Fruit fly (Drosophila melanogaster): ENCODE data around the gene CG14864.

CG14864 gene

DNA sequence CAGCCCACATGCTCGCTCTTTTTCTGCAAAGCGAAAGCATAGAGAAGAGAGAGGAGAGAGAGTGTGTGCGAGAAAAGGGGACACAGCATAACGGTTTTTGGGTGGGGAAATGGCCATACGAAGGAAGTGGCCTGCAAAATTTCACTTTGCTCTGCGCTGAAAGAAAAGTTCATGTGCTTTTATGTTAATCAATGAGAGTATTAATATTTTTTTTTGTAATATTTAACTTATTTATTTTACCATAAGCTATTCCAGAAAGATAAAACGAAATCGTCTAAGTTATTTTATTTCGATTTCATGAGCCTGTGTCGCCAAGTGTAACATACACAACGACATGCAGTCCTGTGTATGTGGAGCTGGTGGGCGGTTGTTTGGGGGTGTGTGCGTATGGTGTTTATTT lies 17.9 kb downstream of the CG14864 start:
- TF ChIP-seq pad (GFP tag; optimal IDR thresholded peaks at IDR 0.05), result peak; percentile 83
- TF ChIP-seq kay (GFP tag; ENCODE audit: borderline replicate concordance), result no peak
- TF ChIP-seq CG14711 (tag; optimal IDR thresholded peaks at IDR 0.05), result peak; percentile 47
- peak; percentile 88 for TF ChIP-seq CG33017 (tag; optimal IDR thresholded peaks at IDR 0.05)
- no peak for TF ChIP-seq CG1620 (GFP tag; optimal IDR thresholded peaks at IDR 0.05)
- no peak for TF ChIP-seq ovo (GFP tag; optimal IDR thresholded peaks at IDR 0.05)
- TF ChIP-seq Clk (GFP tag; optimal IDR thresholded peaks at IDR 0.05), result peak; percentile 39
- TF ChIP-seq tj (GFP tag; optimal IDR thresholded peaks at IDR 0.05), result peak; percentile 19
- TF ChIP-seq bab1 (GFP tag; optimal IDR thresholded peaks at IDR 0.05), result no peak
- TF ChIP-seq CG12768 (GFP tag; optimal IDR thresholded peaks at IDR 0.05), result peak; percentile 51
- no peak for TF ChIP-seq cnc (optimal IDR thresholded peaks at IDR 0.05)
- no peak for TF ChIP-seq toe (GFP tag; optimal IDR thresholded peaks at IDR 0.05)
- TF ChIP-seq Hr96 (GFP tag; optimal IDR thresholded peaks at IDR 0.05), result no peak
- TF ChIP-seq cic (GFP tag; optimal IDR thresholded peaks at IDR 0.05), result peak; percentile 24
- peak; percentile 63 for TF ChIP-seq CG5204 (GFP tag; optimal IDR thresholded peaks at IDR 0.05)
- peak; percentile 58 for TF ChIP-seq CG11617 (GFP tag; optimal IDR thresholded peaks at IDR 0.05)
- TF ChIP-seq CG7045 (GFP tag; optimal IDR thresholded peaks at IDR 0.05), result peak; percentile 57
- no peak for TF ChIP-seq Crg-1 (GFP tag; optimal IDR thresholded peaks at IDR 0.05)
- TF ChIP-seq CG7101 (tag; optimal IDR thresholded peaks at IDR 0.05), result peak; percentile 69
- peak; percentile 21 for TF ChIP-seq Mnt (GFP tag; optimal IDR thresholded peaks at IDR 0.05)

DNA sequence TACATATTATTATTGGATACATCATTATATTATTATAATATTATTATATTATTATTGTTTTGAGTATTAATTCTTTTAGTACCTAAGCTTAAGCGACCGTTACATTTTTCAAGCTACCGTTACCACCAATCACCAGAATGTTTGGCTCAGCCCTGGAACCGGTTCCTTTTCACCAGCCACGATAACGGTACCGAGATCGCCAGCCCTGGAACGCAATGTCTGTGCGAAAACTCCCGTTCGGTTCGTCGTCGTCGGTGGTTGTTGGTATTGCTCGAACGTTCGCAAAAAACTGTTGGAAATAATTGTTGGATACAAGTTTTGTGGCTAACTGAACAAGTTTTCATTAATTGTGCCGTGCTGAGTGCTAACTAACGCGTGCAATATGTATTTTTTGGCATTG lies 18.6 kb downstream of the CG14864 start, which contains the start of gene CG42404:
Gene CG42404 (plus strand): TSS at position 360 of the 400 bp plus-strand sequence.
- no peak for TF ChIP-seq CG1620 (GFP tag; optimal IDR thresholded peaks at IDR 0.05)
- no peak for TF ChIP-seq bab1 (GFP tag; optimal IDR thresholded peaks at IDR 0.05)
- TF ChIP-seq CG12768 (GFP tag; optimal IDR thresholded peaks at IDR 0.05), result no peak
- no peak for TF ChIP-seq CG5204 (GFP tag; optimal IDR thresholded peaks at IDR 0.05)
- no peak for TF ChIP-seq CG14711 (tag; optimal IDR thresholded peaks at IDR 0.05)
- TF ChIP-seq pad (GFP tag; optimal IDR thresholded peaks at IDR 0.05), result no peak
- peak; percentile 39 for TF ChIP-seq ovo (GFP tag; optimal IDR thresholded peaks at IDR 0.05)
- no peak for TF ChIP-seq toe (GFP tag; optimal IDR thresholded peaks at IDR 0.05)

DNA sequence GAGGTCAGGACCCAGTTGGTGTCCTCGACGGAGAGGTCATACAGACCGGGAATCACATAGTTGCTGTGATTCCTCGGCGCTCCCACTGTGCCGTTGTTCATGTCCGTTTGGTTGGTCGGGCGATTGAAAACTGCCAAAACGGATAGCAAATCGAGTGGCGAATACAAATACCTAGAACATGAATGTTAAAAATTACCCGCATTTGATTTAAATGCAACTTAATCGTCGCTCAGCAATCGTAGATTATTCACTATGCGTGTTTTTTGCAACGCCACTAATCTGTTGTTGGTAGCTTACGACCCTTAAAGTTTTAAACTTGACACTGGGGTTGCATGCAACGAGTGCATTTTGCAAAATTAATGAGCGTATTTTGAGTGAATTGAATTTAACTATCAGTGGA lies 19.3 kb downstream of the CG14864 start, which contains the start of gene Amt:
Gene Amt (minus strand): TSS at position 101 of the 400 bp plus-strand sequence.
- no peak for TF ChIP-seq cic (GFP tag; optimal IDR thresholded peaks at IDR 0.05)
- TF ChIP-seq bab1 (GFP tag; optimal IDR thresholded peaks at IDR 0.05), result no peak
- no peak for TF ChIP-seq tj (GFP tag; optimal IDR thresholded peaks at IDR 0.05)
- TF ChIP-seq CG11617 (GFP tag; optimal IDR thresholded peaks at IDR 0.05), result no peak
- TF ChIP-seq pad (GFP tag; optimal IDR thresholded peaks at IDR 0.05), result no peak
- no peak for TF ChIP-seq Crg-1 (GFP tag; optimal IDR thresholded peaks at IDR 0.05)
- TF ChIP-seq kay (GFP tag; ENCODE audit: borderline replicate concordance), result no peak
- no peak for TF ChIP-seq CG5204 (GFP tag; optimal IDR thresholded peaks at IDR 0.05)
- no peak for TF ChIP-seq cnc (optimal IDR thresholded peaks at IDR 0.05)
- no peak for TF ChIP-seq CG14711 (tag; optimal IDR thresholded peaks at IDR 0.05)
- TF ChIP-seq Hr96 (GFP tag; optimal IDR thresholded peaks at IDR 0.05), result no peak
- no peak for TF ChIP-seq ovo (GFP tag; optimal IDR thresholded peaks at IDR 0.05)
- no peak for TF ChIP-seq CG33017 (tag; optimal IDR thresholded peaks at IDR 0.05)
- no peak for TF ChIP-seq Clk (GFP tag; optimal IDR thresholded peaks at IDR 0.05)
- TF ChIP-seq CG7045 (GFP tag; optimal IDR thresholded peaks at IDR 0.05), result no peak
- TF ChIP-seq toe (GFP tag; optimal IDR thresholded peaks at IDR 0.05), result no peak
- TF ChIP-seq CG12768 (GFP tag; optimal IDR thresholded peaks at IDR 0.05), result no peak
- TF ChIP-seq Mnt (GFP tag; optimal IDR thresholded peaks at IDR 0.05), result no peak
- no peak for TF ChIP-seq CG1620 (GFP tag; optimal IDR thresholded peaks at IDR 0.05)
- no peak for TF ChIP-seq CG7101 (tag; optimal IDR thresholded peaks at IDR 0.05)

DNA sequence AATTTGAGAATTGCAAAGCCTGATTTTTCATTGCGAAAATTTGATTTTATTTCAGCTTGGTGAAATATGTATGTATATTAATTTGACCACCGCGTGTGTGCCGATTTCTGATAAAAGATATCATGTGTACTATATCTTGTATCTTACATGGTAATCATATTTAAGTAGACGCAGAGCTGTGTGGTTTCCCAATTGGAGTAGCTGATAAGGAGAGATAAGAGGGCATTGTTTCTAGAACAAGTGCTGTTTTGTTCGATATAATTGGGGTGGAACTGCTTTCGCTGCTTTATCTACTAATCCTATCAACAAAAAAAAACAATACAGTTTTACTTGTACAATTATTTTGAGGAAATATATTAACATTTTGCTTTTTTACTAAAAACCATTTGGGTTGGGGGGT lies 21.7 kb downstream of the CG14864 start:
- no peak for TF ChIP-seq Hr96 (GFP tag; optimal IDR thresholded peaks at IDR 0.05)
- TF ChIP-seq CG7101 (tag; optimal IDR thresholded peaks at IDR 0.05), result peak; percentile 18
- no peak for TF ChIP-seq CG11617 (GFP tag; optimal IDR thresholded peaks at IDR 0.05)
- peak; percentile 18 for TF ChIP-seq CG12768 (GFP tag; optimal IDR thresholded peaks at IDR 0.05)
- TF ChIP-seq tj (GFP tag; optimal IDR thresholded peaks at IDR 0.05), result peak; percentile 24
- TF ChIP-seq cnc (optimal IDR thresholded peaks at IDR 0.05), result no peak
- no peak for TF ChIP-seq toe (GFP tag; optimal IDR thresholded peaks at IDR 0.05)
- no peak for TF ChIP-seq CG5204 (GFP tag; optimal IDR thresholded peaks at IDR 0.05)
- TF ChIP-seq Crg-1 (GFP tag; optimal IDR thresholded peaks at IDR 0.05), result no peak
- TF ChIP-seq Clk (GFP tag; optimal IDR thresholded peaks at IDR 0.05), result no peak
- no peak for TF ChIP-seq CG7045 (GFP tag; optimal IDR thresholded peaks at IDR 0.05)
- TF ChIP-seq ovo (GFP tag; optimal IDR thresholded peaks at IDR 0.05), result no peak
- TF ChIP-seq kay (GFP tag; ENCODE audit: borderline replicate concordance), result no peak
- no peak for TF ChIP-seq CG1620 (GFP tag; optimal IDR thresholded peaks at IDR 0.05)
- no peak for TF ChIP-seq Mnt (GFP tag; optimal IDR thresholded peaks at IDR 0.05)
- TF ChIP-seq cic (GFP tag; optimal IDR thresholded peaks at IDR 0.05), result no peak
- no peak for TF ChIP-seq CG14711 (tag; optimal IDR thresholded peaks at IDR 0.05)
- TF ChIP-seq CG33017 (tag; optimal IDR thresholded peaks at IDR 0.05), result no peak
- no peak for TF ChIP-seq bab1 (GFP tag; optimal IDR thresholded peaks at IDR 0.05)
- no peak for TF ChIP-seq pad (GFP tag; optimal IDR thresholded peaks at IDR 0.05)

DNA sequence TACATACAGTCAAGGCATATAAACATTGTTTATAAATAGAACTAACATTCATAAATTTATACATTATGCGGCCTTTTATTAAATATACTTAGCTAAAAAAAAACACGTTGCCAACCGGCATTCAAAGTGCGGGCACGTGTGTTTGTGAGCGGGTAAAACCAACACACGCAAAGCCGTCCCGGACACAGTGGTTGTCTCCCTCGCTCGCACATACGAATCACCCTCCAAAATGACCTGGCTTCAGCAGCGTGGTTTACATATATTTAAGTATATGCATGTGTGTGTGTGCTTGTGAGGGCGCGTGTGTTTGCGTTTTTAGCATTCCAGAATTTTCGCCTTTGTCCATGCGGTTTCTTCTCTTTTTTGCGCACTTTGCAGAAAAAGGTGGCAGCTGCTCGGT lies 24.9 kb downstream of the CG14864 start:
- TF ChIP-seq cnc (optimal IDR thresholded peaks at IDR 0.05) (no peak), Clk (GFP tag; optimal IDR thresholded peaks at IDR 0.05) (no peak), CG11617 (GFP tag; optimal IDR thresholded peaks at IDR 0.05) (no peak), bab1 (GFP tag; optimal IDR thresholded peaks at IDR 0.05) (no peak), cic (GFP tag; optimal IDR thresholded peaks at IDR 0.05) (no peak), ovo (GFP tag; optimal IDR thresholded peaks at IDR 0.05) (peak; percentile 28), toe (GFP tag; optimal IDR thresholded peaks at IDR 0.05) (no peak), CG7045 (GFP tag; optimal IDR thresholded peaks at IDR 0.05) (no peak), Crg-1 (GFP tag; optimal IDR thresholded peaks at IDR 0.05) (no peak), CG12768 (GFP tag; optimal IDR thresholded peaks at IDR 0.05) (peak; percentile 48), pad (GFP tag; optimal IDR thresholded peaks at IDR 0.05) (no peak), CG14711 (tag; optimal IDR thresholded peaks at IDR 0.05) (no peak), CG1620 (GFP tag; optimal IDR thresholded peaks at IDR 0.05) (no peak), CG33017 (tag; optimal IDR thresholded peaks at IDR 0.05) (no peak), CG5204 (GFP tag; optimal IDR thresholded peaks at IDR 0.05) (peak; percentile 29), CG7101 (tag; optimal IDR thresholded peaks at IDR 0.05) (no peak), Hr96 (GFP tag; optimal IDR thresholded peaks at IDR 0.05) (peak; percentile 38), tj (GFP tag; optimal IDR thresholded peaks at IDR 0.05) (peak; percentile 80), Mnt (GFP tag; optimal IDR thresholded peaks at IDR 0.05) (peak; percentile 96), kay (GFP tag; ENCODE audit: borderline replicate concordance) (no peak)
